Worm (Caenorhabditis elegans) whole organism, L4/young adult: ENCODE results near the gene sdz-4.

Experiments used
- W03F9.2 ChIP-seq: fragments of 150-350 bp; optimal IDR thresholded peaks from 2 replicates; lab custom pipeline; 2014; ENCODE audit warnings: missing biosample characterization, missing genetic modification characterization
- dao-5 ChIP-seq: sonication (generic microtip); optimal IDR thresholded peaks from 2 replicates; lab custom pipeline; 2016; ENCODE audit warnings: missing genotype, missing genetic modification characterization, moderate library complexity, missing compliant biosample characterization
- him-1 ChIP-seq: sonication (generic microtip); optimal IDR thresholded peaks from 2 replicates; lab custom pipeline; 2016; ENCODE audit warnings: missing genotype, missing genetic modification reagents, missing genetic modification characterization, missing compliant biosample characterization

- TF ChIP-seq W03F9.2 (no peak), dao-5 (no peak), him-1 (tag; lab: Kevin White, UChicago) (no peak)
Measured at ce11 chrII:972850-973249, 14.1 kb downstream of the sdz-4 start, which contains the start of gene C32B5.15.
